Fruit fly (Drosophila melanogaster) whole organism, embryonic: ENCODE data around the gene CG5500.

Experiments used
- BEAF-32 ChIP-seq: fragments of 200-800 bp; sonication (Bioruptor generic); optimal IDR thresholded peaks from 3 replicates; lab custom pipeline; 2017; ENCODE audit warnings: missing biosample characterization, missing genetic modification characterization, mild to moderate bottlenecking, moderate library complexity, missing genetic modification reagents
- Bdp1 ChIP-seq: fragments of 200-800 bp; sonication (Bioruptor generic); optimal IDR thresholded peaks from 3 replicates; lab custom pipeline; 2016; ENCODE audit warnings: missing biosample characterization, missing genetic modification characterization
- CG10366 ChIP-seq: fragments of 200-800 bp; sonication (Bioruptor generic); IDR thresholded peaks from 2 replicates; pipeline ENCODE4 v1.3.6; 2022; ENCODE audit warnings: missing biosample characterization, missing genetic modification characterization
- CG10431 ChIP-seq: fragments of 200-800 bp; sonication (Bioruptor generic); optimal IDR thresholded peaks from 3 replicates; lab custom pipeline; 2018; ENCODE audit warnings: missing biosample characterization, mild to moderate bottlenecking, missing genetic modification characterization
- CG11695 ChIP-seq: fragments of 200-800 bp; sonication (Bioruptor generic); IDR thresholded peaks from 3 replicates; pipeline ENCODE4 v1.3.6; 2022; ENCODE audit warnings: missing biosample characterization, missing genetic modification characterization
- CG11696 ChIP-seq: fragments of 200-800 bp; sonication (Bioruptor generic); IDR thresholded peaks from 2 replicates; pipeline ENCODE4 v1.3.6; 2022; ENCODE audit warnings: missing biosample characterization, missing genetic modification characterization
- CG12391 ChIP-seq: fragments of 200-800 bp; sonication (Bioruptor generic); optimal IDR thresholded peaks from 3 replicates; lab custom pipeline; 2018; ENCODE audit warnings: missing biosample characterization, mild to moderate bottlenecking, missing genetic modification characterization, moderate library complexity
- CG14667 ChIP-seq: fragments of 200-800 bp; sonication (Bioruptor generic); IDR thresholded peaks from 2 replicates; pipeline ENCODE4 v1.3.6; 2022; ENCODE audit warnings: missing biosample characterization, missing genetic modification characterization
- CG16779 ChIP-seq: fragments of 200-800 bp; sonication (Bioruptor generic); IDR thresholded peaks from 2 replicates; pipeline ENCODE4 v1.3.6; 2022; ENCODE audit warnings: missing biosample characterization, missing genetic modification characterization
- CG17568 ChIP-seq: fragments of 200-800 bp; sonication (Bioruptor generic); optimal IDR thresholded peaks from 2 replicates; lab custom pipeline; 2018; ENCODE audit warnings: missing biosample characterization, mild to moderate bottlenecking, missing genetic modification characterization, moderate library complexity
- CG18599 ChIP-seq: fragments of 200-800 bp; sonication (Bioruptor generic); optimal IDR thresholded peaks from 3 replicates; lab custom pipeline; 2017; ENCODE audit warnings: missing biosample characterization, missing genetic modification characterization, mild to moderate bottlenecking, moderate library complexity, missing genetic modification reagents
- CG2120 ChIP-seq: fragments of 200-800 bp; sonication (Bioruptor generic); optimal IDR thresholded peaks from 3 replicates; lab custom pipeline; 2016; ENCODE audit warnings: missing biosample characterization, missing genetic modification characterization
- CG2202 ChIP-seq: fragments of 200-800 bp; sonication (Bioruptor generic); optimal IDR thresholded peaks from 2 replicates; lab custom pipeline; 2018; ENCODE audit warnings: missing biosample characterization, mild to moderate bottlenecking, missing genetic modification characterization
- CG2889 ChIP-seq: fragments of 200-800 bp; sonication (Bioruptor generic); IDR thresholded peaks from 3 replicates; pipeline ENCODE4 v1.3.6; 2022; ENCODE audit warnings: missing biosample characterization, missing genetic modification characterization
- CG32772 ChIP-seq: fragments of 200-800 bp; sonication (Bioruptor generic); IDR thresholded peaks from 2 replicates; pipeline ENCODE4 v1.3.6; 2022; ENCODE audit warnings: missing biosample characterization, missing genetic modification characterization
- CG3847 ChIP-seq: fragments of 200-800 bp; sonication (Bioruptor generic); IDR thresholded peaks from 2 replicates; pipeline ENCODE4 v1.3.6; 2022; ENCODE audit warnings: missing biosample characterization, missing genetic modification characterization
- CG42726 ChIP-seq: fragments of 200-800 bp; sonication (Bioruptor generic); IDR thresholded peaks from 2 replicates; pipeline ENCODE4 v1.3.6; 2022; ENCODE audit warnings: missing biosample characterization, missing genetic modification characterization; ENCODE audit not compliant: partially characterized antibody
- CG43689 ChIP-seq: fragments of 200-800 bp; sonication (Bioruptor generic); IDR thresholded peaks from 2 replicates; pipeline ENCODE4 v1.3.6; 2022; ENCODE audit warnings: missing biosample characterization, missing genetic modification characterization
- CG6683 ChIP-seq: fragments of 200-800 bp; sonication (Bioruptor generic); optimal IDR thresholded peaks from 2 replicates; lab custom pipeline; 2017; ENCODE audit warnings: missing biosample characterization, mild to moderate bottlenecking, missing genetic modification characterization, missing genetic modification reagents
- CG6854 ChIP-seq: fragments of 200-800 bp; sonication (Bioruptor generic); optimal IDR thresholded peaks from 3 replicates; lab custom pipeline; 2017; ENCODE audit warnings: missing biosample characterization, mild to moderate bottlenecking, missing genetic modification characterization
- CG7357 ChIP-seq: fragments of 200-800 bp; sonication (Bioruptor generic); IDR thresholded peaks from 3 replicates; pipeline ENCODE4 v1.3.6; 2022; ENCODE audit warnings: missing biosample characterization, missing genetic modification characterization
- CG8290 ChIP-seq, 3 experiments: fragments of 200-800 bp; sonication (Bioruptor generic); optimal IDR thresholded peaks; 2 replicates each; lab custom pipeline; 2016 to 2019; ENCODE audit warnings: missing biosample characterization in 3 of 3, missing genetic modification characterization in 3 of 3, mild to moderate bottlenecking in 2 of 3, moderate library complexity in 1 of 3
- CG8478 ChIP-seq: fragments of >200 bp; optimal IDR thresholded peaks from 2 replicates; lab custom pipeline; 2018
- CG9932 ChIP-seq: fragments of 200-800 bp; sonication (Bioruptor generic); IDR thresholded peaks from 2 replicates; pipeline ENCODE4 v1.3.6; 2022; ENCODE audit warnings: missing biosample characterization, missing genetic modification characterization
- Dll ChIP-seq: fragments of 200-800 bp; sonication (Bioruptor generic); IDR thresholded peaks from 4 replicates; pipeline ENCODE4 v1.3.6; 2022; ENCODE audit warnings: missing biosample characterization, missing genetic modification characterization; ENCODE audit not compliant: partially characterized antibody
- Eip74EF ChIP-seq, 2 experiments: fragments of 200-800 bp in 1 of 2; fragments of >200 bp in 1 of 2; sonication (Bioruptor generic) in 1 of 2; optimal IDR thresholded peaks; 2 replicates each; lab custom pipeline; 2017 to 2019; ENCODE audit warnings: missing biosample characterization in 2 of 2, missing genetic modification characterization in 2 of 2, mild to moderate bottlenecking in 1 of 2, moderate library complexity in 1 of 2
- Ets97D ChIP-seq: fragments of 200-800 bp; sonication (Bioruptor generic); optimal IDR thresholded peaks from 3 replicates; lab custom pipeline; 2016; ENCODE audit warnings: missing biosample characterization, missing genetic modification characterization
- GATAe ChIP-seq: fragments of 200-800 bp; sonication (Bioruptor generic); conservative IDR thresholded peaks from 2 replicates; pipeline ENCODE4 v1.3.6; 2022; ENCODE audit warnings: missing biosample characterization, missing genetic modification characterization
- HmgD ChIP-seq: fragments of 200-800 bp; sonication (Bioruptor generic); optimal IDR thresholded peaks from 3 replicates; lab custom pipeline; 2016; ENCODE audit warnings: missing biosample characterization, missing genetic modification characterization
- Hr51 ChIP-seq, 2 experiments: fragments of 200-800 bp; sonication (Bioruptor generic); optimal IDR thresholded peaks; 2 replicates in 1 of 2; 3 replicates in 1 of 2; lab custom pipeline; 2016 to 2018; ENCODE audit warnings: missing biosample characterization in 2 of 2, missing genetic modification characterization in 2 of 2, mild to moderate bottlenecking in 1 of 2, moderate library complexity in 1 of 2
- Jarid2 ChIP-seq: fragments of 200-800 bp; sonication (Bioruptor generic); optimal IDR thresholded peaks from 3 replicates; lab custom pipeline; 2017; ENCODE audit warnings: mild to moderate bottlenecking, missing biosample characterization, missing genetic modification reagents, missing genetic modification characterization
- Lhr ChIP-seq: fragments of 200-800 bp; sonication (Bioruptor generic); optimal IDR thresholded peaks from 3 replicates; lab custom pipeline; 2017; ENCODE audit warnings: mild to moderate bottlenecking, missing biosample characterization, missing genetic modification reagents, missing genetic modification characterization
- Max ChIP-seq: fragments of 200-800 bp; sonication (Bioruptor generic); optimal IDR thresholded peaks from 2 replicates; lab custom pipeline; 2016; ENCODE audit warnings: missing biosample characterization, mild to moderate bottlenecking, missing genetic modification characterization
- Nf-YB ChIP-seq: fragments of 200-800 bp; sonication (Bioruptor generic); optimal IDR thresholded peaks from 3 replicates; lab custom pipeline; 2019; ENCODE audit warnings: missing biosample characterization, mild to moderate bottlenecking, missing genetic modification characterization, moderate library complexity
- Oli ChIP-seq: fragments of 200-800 bp; sonication (Bioruptor generic); optimal IDR thresholded peaks from 2 replicates; lab custom pipeline; 2018; ENCODE audit warnings: missing biosample characterization, mild to moderate bottlenecking, missing genetic modification characterization, moderate library complexity
- Six4 ChIP-seq: fragments of 200-800 bp; sonication (Bioruptor generic); optimal IDR thresholded peaks from 2 replicates; lab custom pipeline; 2016; ENCODE audit warnings: missing biosample characterization, missing genetic modification characterization
- Sry-δ ChIP-seq: fragments of 200-800 bp; sonication (Bioruptor generic); optimal IDR thresholded peaks from 2 replicates; lab custom pipeline; 2016; ENCODE audit warnings: missing biosample characterization, missing genetic modification characterization
- aop ChIP-seq: fragments of 200-800 bp; sonication (Bioruptor generic); IDR thresholded peaks from 2 replicates; pipeline ENCODE4 v1.3.6; 2022; ENCODE audit warnings: missing biosample characterization, missing genetic modification characterization
- btn ChIP-seq: fragments of 200-800 bp; sonication (Bioruptor generic); optimal IDR thresholded peaks from 2 replicates; lab custom pipeline; 2016; ENCODE audit warnings: missing biosample characterization, missing genetic modification characterization
- crc ChIP-seq: fragments of 200-800 bp; sonication (Bioruptor generic); optimal IDR thresholded peaks from 2 replicates; lab custom pipeline; 2016; ENCODE audit warnings: missing biosample characterization, missing genetic modification characterization
- croc ChIP-seq: fragments of 200-800 bp; sonication (Bioruptor generic); conservative IDR thresholded peaks from 3 replicates; pipeline ENCODE4 v1.3.6; 2022; ENCODE audit warnings: missing biosample characterization, missing genetic modification characterization
- exex ChIP-seq: fragments of 200-800 bp; sonication (Bioruptor generic); optimal IDR thresholded peaks from 4 replicates; lab custom pipeline; 2018; ENCODE audit warnings: missing biosample characterization, mild to moderate bottlenecking, missing genetic modification characterization, moderate library complexity
- gce ChIP-seq: fragments of 200-800 bp; sonication (Bioruptor generic); IDR thresholded peaks from 3 replicates; pipeline ENCODE4 v1.3.6; 2022; ENCODE audit warnings: missing biosample characterization, missing genetic modification characterization
- gcm ChIP-seq: fragments of 200-800 bp; sonication (Bioruptor generic); optimal IDR thresholded peaks from 2 replicates; lab custom pipeline; 2019; ENCODE audit warnings: missing biosample characterization, mild to moderate bottlenecking, missing genetic modification characterization, moderate library complexity
- grau ChIP-seq: fragments of 200-800 bp; optimal IDR thresholded peaks from 3 replicates; lab custom pipeline; 2019; ENCODE audit warnings: missing biosample characterization, mild to moderate bottlenecking, missing genetic modification characterization, moderate library complexity
- ken ChIP-seq: fragments of 200-800 bp; sonication (Bioruptor generic); IDR thresholded peaks from 3 replicates; pipeline ENCODE4 v1.3.6; 2022; ENCODE audit warnings: missing biosample characterization, missing genetic modification characterization
- kni ChIP-seq: fragments of 200-800 bp; sonication (Bioruptor generic); optimal IDR thresholded peaks from 3 replicates; lab custom pipeline; 2017; ENCODE audit warnings: mild to moderate bottlenecking, missing biosample characterization, missing genetic modification reagents, missing genetic modification characterization
- lola ChIP-seq, 3 experiments: fragments of >200 bp in 2 of 3; fragments of 200-800 bp in 1 of 3; sonication (Bioruptor generic) in 1 of 3; optimal IDR thresholded peaks; 2 replicates each; lab custom pipeline; 2017 to 2019; ENCODE audit warnings: missing biosample characterization in 3 of 3, missing genetic modification characterization in 3 of 3, mild to moderate bottlenecking in 1 of 3, moderate library complexity in 1 of 3
- run ChIP-seq: fragments of 200-800 bp; sonication (Bioruptor generic); optimal IDR thresholded peaks from 3 replicates; lab custom pipeline; 2018; ENCODE audit warnings: missing biosample characterization, mild to moderate bottlenecking, missing genetic modification characterization
- vfl ChIP-seq: fragments of 200-800 bp; sonication (Bioruptor generic); optimal IDR thresholded peaks from 2 replicates; lab custom pipeline; 2016; ENCODE audit warnings: missing biosample characterization, missing genetic modification characterization

CG5500 gene

DNA sequence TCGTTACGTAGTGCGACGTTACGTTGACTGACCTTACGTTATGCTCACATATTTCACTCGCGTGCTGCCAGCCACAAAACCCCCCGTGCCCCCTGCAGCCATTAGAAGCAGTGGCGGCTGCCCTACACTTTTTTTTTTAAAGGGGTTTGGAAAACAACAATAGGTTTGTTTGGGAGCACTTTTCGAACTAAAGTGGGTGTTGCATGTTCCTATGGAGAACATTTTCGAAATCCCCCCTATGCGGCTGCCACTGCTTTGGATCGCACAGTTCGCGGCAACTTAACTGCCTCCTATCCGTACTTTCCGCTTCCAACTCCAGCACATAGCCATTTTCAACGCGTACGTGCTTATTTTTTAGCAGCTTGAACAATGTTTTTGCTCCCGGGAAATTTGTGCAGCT lies 22.7 kb upstream of the CG5500 start (continued):
- TF ChIP-seq crc (GFP tag; lab: Kevin White, UChicago) = no peak
- no peak for TF ChIP-seq Lhr
- TF ChIP-seq kni (GFP tag; lab: Kevin White, UChicago) = no peak
- TF ChIP-seq CG8478 = no peak
- TF ChIP-seq Nf-YB (GFP tag; lab: Kevin White, UChicago) = no peak
- no peak for TF ChIP-seq CG43689 (GFP tag; lab: Robert Waterston, UW)
- no peak for TF ChIP-seq BEAF-32 (GFP tag; lab: Kevin White, UChicago)
- no peak for TF ChIP-seq HmgD
- TF ChIP-seq CG2889 (GFP tag; lab: Robert Waterston, UW) = 0 out of 3 replicates have a peak, but pooled peaks have one; percentile 38
- TF ChIP-seq Oli (tag; lab: Kevin White, UChicago) = no peak
- no peak for TF ChIP-seq Eip74EF (GFP tag; optimal IDR thresholded peaks at IDR 0.05; lab: Kevin White, UChicago)
- no peak; the same call in 2 of the 3 replicates for TF ChIP-seq ken (GFP tag; lab: Robert Waterston, UW)
- TF ChIP-seq CG2202 (tag; lab: Kevin White, UChicago) = no peak
- TF ChIP-seq Ets97D (GFP tag; lab: Kevin White, UChicago) = no peak
- no peak for TF ChIP-seq exex (tag; lab: Kevin White, UChicago)
- TF ChIP-seq CG16779 (GFP tag; lab: Robert Waterston, UW) = no peak
- no peak for TF ChIP-seq CG6683
- no peak for TF ChIP-seq Dll (GFP tag; lab: Robert Waterston, UW)
- TF ChIP-seq vfl (GFP tag; lab: Kevin White, UChicago) = no peak
- no peak for TF ChIP-seq run
- TF ChIP-seq Bdp1 (GFP tag; lab: Kevin White, UChicago) = no peak
- no peak for TF ChIP-seq CG11696
- TF ChIP-seq CG11695 (GFP tag; lab: Robert Waterston, UW) = no peak
- no peak for TF ChIP-seq gce (GFP tag; lab: Robert Waterston, UW)
- no peak for TF ChIP-seq Max (GFP tag; lab: Kevin White, UChicago)
- peak; percentile 59 for TF ChIP-seq CG9932 (GFP tag; lab: Robert Waterston, UW)
- TF ChIP-seq btn = no peak
- peak; percentile 54; the same call in 1 of the 2 replicates for TF ChIP-seq CG32772
- TF ChIP-seq CG10431 (GFP tag; lab: Kevin White, UChicago) = no peak
- TF ChIP-seq CG17568 = no peak
- no peak for TF ChIP-seq Six4
- no peak for TF ChIP-seq CG7357
- no peak for TF ChIP-seq CG12391 (tag; lab: Kevin White, UChicago)
- TF ChIP-seq aop = no peak
- peak; percentile 51 for TF ChIP-seq CG18599 (GFP tag; lab: Kevin White, UChicago)
- TF ChIP-seq CG2120 (GFP tag; lab: Kevin White, UChicago) = peak; percentile 53
- TF ChIP-seq CG14667 (GFP tag; lab: Robert Waterston, UW) = no peak
- no peak for TF ChIP-seq croc (GFP tag; lab: Robert Waterston, UW)
- TF ChIP-seq Hr51 (GFP tag; optimal IDR thresholded peaks at IDR 0.05; lab: Kevin White, UChicago) = peak in 1 of 2 experiments; percentile 5
- TF ChIP-seq CG6854 (GFP tag; lab: Kevin White, UChicago) = no peak
- TF ChIP-seq Sry-δ (GFP tag; lab: Kevin White, UChicago) = no peak
- no peak for TF ChIP-seq lola (GFP tag; optimal IDR thresholded peaks at IDR 0.05; lab: Kevin White, UChicago)
- no peak for TF ChIP-seq grau (tag; lab: Kevin White, UChicago)
- no peak for TF ChIP-seq CG42726
- TF ChIP-seq CG3847 = no peak; the same call in 1 of the 2 replicates
- no peak for TF ChIP-seq Jarid2 (GFP tag; lab: Kevin White, UChicago)
- TF ChIP-seq CG8290 (GFP tag; optimal IDR thresholded peaks at IDR 0.05; lab: Kevin White, UChicago) = no peak
- TF ChIP-seq CG8290 (tag; optimal IDR thresholded peaks at IDR 0.05; lab: Kevin White, UChicago) = peak in 1 of 2 experiments; percentile 28
- no peak for TF ChIP-seq CG10366
- no peak for TF ChIP-seq gcm (GFP tag; lab: Kevin White, UChicago)
- no peak for TF ChIP-seq GATAe (GFP tag; lab: Robert Waterston, UW)
